Worm (Caenorhabditis elegans) whole organism, L3 larva: ENCODE results near the gene far-2.
A peak's percentile ranks its signal among the peaks of the same experiment; 100 is the strongest.

Experiments
- R02D3.7 ChIP-seq: fragments of 150-350 bp; optimal IDR thresholded peaks from 2 replicates; lab custom pipeline; 2014; ENCODE audit warnings: missing biosample characterization, missing genetic modification characterization
- ama-1 ChIP-seq: fragments of 150-350 bp; optimal IDR thresholded peaks from 2 replicates; lab custom pipeline; 2018
- ceh-16 ChIP-seq: sonication (generic microtip); optimal IDR thresholded peaks from 2 replicates; lab custom pipeline; 2017; ENCODE audit warnings: missing biosample characterization, missing genetic modification characterization
- ceh-28 ChIP-seq: fragments of 150-350 bp; optimal IDR thresholded peaks from 2 replicates; lab custom pipeline; 2014; ENCODE audit warnings: missing biosample characterization, missing genetic modification reagents, missing genetic modification characterization
- ceh-82 ChIP-seq: fragments of 150-350 bp; optimal IDR thresholded peaks from 2 replicates; lab custom pipeline; 2014; ENCODE audit warnings: missing biosample characterization, missing genetic modification characterization
- ceh-9 ChIP-seq: sonication (generic microtip); optimal IDR thresholded peaks from 2 replicates; lab custom pipeline; 2018; ENCODE audit warnings: missing biosample characterization, missing genetic modification characterization
- egl-27 ChIP-seq: sonication (generic microtip); optimal IDR thresholded peaks from 4 replicates; lab custom pipeline; 2017; ENCODE audit warnings: missing biosample characterization, missing genetic modification reagents, missing genetic modification characterization
- egl-5 ChIP-seq: fragments of 150-350 bp; optimal IDR thresholded peaks from 2 replicates; lab custom pipeline; 2017; ENCODE audit warnings: missing biosample characterization, missing genetic modification reagents, missing genetic modification characterization, inconsistent platforms
- elt-2 ChIP-seq: sonication (generic microtip); optimal IDR thresholded peaks from 2 replicates; lab custom pipeline; 2016; ENCODE audit warnings: missing genetic modification reagents, mild to moderate bottlenecking, missing genetic modification characterization, missing compliant biosample characterization
- elt-3 ChIP-seq, 3 experiments: fragments of 150-350 bp in 1 of 3; sonication (generic microtip) in 2 of 3; optimal IDR thresholded peaks; 2 replicates in 2 of 3; 4 replicates in 1 of 3; lab custom pipeline; 2014 to 2017; ENCODE audit warnings: missing biosample characterization in 3 of 3, missing genetic modification characterization in 3 of 3
- fkh-10 ChIP-seq: sonication (generic microtip); optimal IDR thresholded peaks from 2 replicates; lab custom pipeline; 2017; ENCODE audit warnings: missing biosample characterization, missing genetic modification reagents, missing genetic modification characterization
- jun-1 ChIP-seq: fragments of 150-350 bp; optimal IDR thresholded peaks from 2 replicates; lab custom pipeline; 2014; ENCODE audit warnings: missing biosample characterization, missing genetic modification reagents, missing genetic modification characterization
- lin-15B ChIP-seq: fragments of 150-350 bp; optimal IDR thresholded peaks from 2 replicates; lab custom pipeline; 2014; ENCODE audit warnings: missing biosample characterization, missing genetic modification characterization
- lsy-12 ChIP-seq: sonication (generic microtip); optimal IDR thresholded peaks from 2 replicates; lab custom pipeline; 2016; ENCODE audit warnings: mild to moderate bottlenecking, missing genetic modification characterization, missing compliant biosample characterization
- mdl-1 ChIP-seq: fragments of 150-350 bp; optimal IDR thresholded peaks from 2 replicates; lab custom pipeline; 2014; ENCODE audit warnings: missing biosample characterization, missing genetic modification characterization
- nfya-1 ChIP-seq: sonication (generic microtip); optimal IDR thresholded peaks from 2 replicates; lab custom pipeline; 2017; ENCODE audit warnings: missing genetic modification characterization, mild to moderate bottlenecking, missing compliant biosample characterization, antibody characterized with exemption, moderate library complexity; ENCODE audit not compliant: insufficient read depth
- nhr-11 ChIP-seq: fragments of 150-350 bp; optimal IDR thresholded peaks from 2 replicates; lab custom pipeline; 2014; ENCODE audit warnings: missing biosample characterization, missing genetic modification characterization
- nhr-12 ChIP-seq: fragments of 150-350 bp; optimal IDR thresholded peaks from 2 replicates; lab custom pipeline; 2014; ENCODE audit warnings: missing biosample characterization, missing genetic modification characterization
- nhr-23 ChIP-seq: fragments of 150-350 bp; optimal IDR thresholded peaks from 2 replicates; lab custom pipeline; 2014; ENCODE audit warnings: missing biosample characterization, missing genetic modification reagents, missing genetic modification characterization
- nhr-237 ChIP-seq: fragments of 150-350 bp; optimal IDR thresholded peaks from 2 replicates; lab custom pipeline; 2014; ENCODE audit warnings: missing biosample characterization, missing genetic modification characterization
- nhr-25 ChIP-seq: sonication (generic microtip); optimal IDR thresholded peaks from 2 replicates; lab custom pipeline; 2017; ENCODE audit warnings: missing biosample characterization, missing genetic modification characterization
- nhr-28 ChIP-seq: fragments of 150-350 bp; optimal IDR thresholded peaks from 2 replicates; lab custom pipeline; 2014; ENCODE audit warnings: missing biosample characterization, missing genetic modification characterization
- nhr-43 ChIP-seq: sonication (generic microtip); optimal IDR thresholded peaks from 2 replicates; lab custom pipeline; 2016; ENCODE audit warnings: mild to moderate bottlenecking, missing genetic modification characterization, missing compliant biosample characterization; ENCODE audit not compliant: poor library complexity, severe bottlenecking
- nhr-77 ChIP-seq: fragments of 150-350 bp; optimal IDR thresholded peaks from 2 replicates; lab custom pipeline; 2014; ENCODE audit warnings: missing biosample characterization, missing genetic modification characterization
- pha-4 ChIP-seq: fragments of 150-350 bp; optimal IDR thresholded peaks from 2 replicates; lab custom pipeline; 2014; ENCODE audit warnings: missing biosample characterization, missing genetic modification reagents, missing genetic modification characterization
- sea-2 ChIP-seq: fragments of 150-350 bp; sonication (generic microtip); optimal IDR thresholded peaks from 4 replicates; lab custom pipeline; 2014; ENCODE audit warnings: missing biosample characterization, missing genetic modification reagents, missing genetic modification characterization
- skn-1 ChIP-seq: fragments of 150-350 bp; optimal IDR thresholded peaks from 2 replicates; lab custom pipeline; 2014; ENCODE audit warnings: missing biosample characterization, missing genetic modification characterization
- snpc-4 ChIP-seq: fragments of 150-350 bp; optimal IDR thresholded peaks from 2 replicates; lab custom pipeline; 2014; ENCODE audit warnings: missing biosample characterization, missing genetic modification characterization
- unc-39 ChIP-seq: sonication (generic microtip); optimal IDR thresholded peaks from 4 replicates; lab custom pipeline; 2017; ENCODE audit warnings: missing biosample characterization, missing genetic modification characterization
- unc-62 ChIP-seq: fragments of 150-350 bp; sonication (generic microtip); optimal IDR thresholded peaks from 4 replicates; lab custom pipeline; 2014; ENCODE audit warnings: missing biosample characterization, missing genetic modification reagents, missing genetic modification characterization
- zag-1 ChIP-seq: fragments of 150-350 bp; optimal IDR thresholded peaks from 2 replicates; lab custom pipeline; 2014; ENCODE audit warnings: missing biosample characterization, missing genetic modification characterization
- ztf-11 ChIP-seq: fragments of 150-350 bp; optimal IDR thresholded peaks from 2 replicates; lab custom pipeline; 2014; ENCODE audit warnings: missing biosample characterization, missing genetic modification characterization

far-2 gene

ce11 chrIII:9105653-9106052, 24.0 kb downstream of the far-2 start:
- no peak for TF ChIP-seq nhr-11

- no peak for TF ChIP-seq sea-2 (GFP tag; lab: Kevin White, UChicago)
- TF ChIP-seq lin-15B (tag; lab: Kevin White, UChicago): no peak
- no peak for TF ChIP-seq nhr-23 (tag; lab: Kevin White, UChicago)
- TF ChIP-seq ama-1: no peak
- TF ChIP-seq R02D3.7: no peak
- TF ChIP-seq nfya-1 (tag; lab: Kevin White, UChicago): no peak
- no peak for TF ChIP-seq mdl-1
- TF ChIP-seq ceh-16 (tag; lab: Kevin White, UChicago): no peak
- TF ChIP-seq egl-5 (tag; lab: Kevin White, UChicago): no peak
- TF ChIP-seq snpc-4 (tag; lab: Kevin White, UChicago): no peak
- TF ChIP-seq elt-3 (tag; optimal IDR thresholded peaks at IDR 0.05; lab: Kevin White, UChicago): no peak
- TF ChIP-seq fkh-10: no peak
- TF ChIP-seq, all 47 proteins: peak for 0
Measured at ce11 chrIII:9109172-9109571, 27.5 kb downstream of the far-2 start, which contains the start of gene cya-1. cya-1 (minus strand) TSS chrIII:9109272.

- TF ChIP-seq egl-27 (tag; lab: Kevin White, UChicago) (no peak), mdl-1 (no peak), sea-2 (GFP tag; lab: Kevin White, UChicago) (no peak), skn-1 (tag; lab: Kevin White, UChicago) (no peak), jun-1 (tag; lab: Kevin White, UChicago) (no peak), snpc-4 (tag; lab: Kevin White, UChicago) (no peak), nhr-25 (tag; lab: Kevin White, UChicago) (no peak), elt-2 (no peak), unc-39 (no peak), ceh-16 (tag; lab: Kevin White, UChicago) (no peak)
Measured at ce11 chrIII:9109726-9110125, 28.1 kb downstream of the far-2 start.

DNA sequence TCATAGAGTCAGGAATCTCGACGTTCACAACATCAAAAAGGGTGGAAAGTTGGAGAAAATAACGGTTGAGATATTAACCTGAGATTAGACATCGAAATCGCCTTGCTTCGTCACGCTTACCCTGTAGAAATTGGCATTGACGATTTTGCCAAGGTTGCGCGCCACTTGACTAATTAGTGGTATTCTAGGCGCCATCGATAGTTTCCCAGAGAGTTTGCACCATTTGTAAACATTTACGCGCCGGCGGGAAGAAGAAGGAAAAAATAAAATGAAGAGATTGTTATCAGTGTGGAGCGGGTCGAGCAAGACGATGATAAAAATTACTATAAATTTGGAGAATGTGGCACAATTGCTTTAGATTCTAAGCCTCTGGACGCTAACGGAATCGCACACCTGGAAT, 28.6 kb downstream of the far-2 start:
- TF ChIP-seq nhr-237 (tag; lab: Kevin White, UChicago) (no peak), nhr-25 (tag; lab: Kevin White, UChicago) (peak; percentile 17), elt-2 (peak; percentile 46)

DNA sequence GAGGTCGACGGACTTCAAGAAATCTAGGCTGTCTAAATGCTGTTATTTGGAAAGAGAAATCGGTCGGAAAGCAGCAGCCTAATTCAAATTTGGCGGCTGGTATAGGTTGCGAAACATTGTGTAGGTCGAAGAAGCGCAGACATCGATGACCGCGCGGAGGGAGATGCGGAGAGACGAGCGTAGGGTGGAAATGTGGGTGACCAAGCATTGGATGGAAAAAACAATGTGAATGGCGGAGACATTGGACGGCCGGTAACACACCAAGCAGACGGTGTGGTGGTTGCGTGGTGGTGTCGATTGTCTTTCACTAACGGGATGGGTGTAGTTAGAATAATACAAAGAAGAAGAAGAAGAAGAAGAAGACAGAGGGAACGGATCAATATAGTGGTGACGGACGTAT, 30.9 kb downstream of the far-2 start:
- TF ChIP-seq nhr-25 (tag; lab: Kevin White, UChicago): peak; percentile 17
- no peak for TF ChIP-seq snpc-4 (tag; lab: Kevin White, UChicago)

- TF ChIP-seq nfya-1 (tag; lab: Kevin White, UChicago) (no peak), ceh-82 (tag; lab: Kevin White, UChicago) (no peak), nhr-11 (no peak), fkh-10 (no peak), egl-5 (tag; lab: Kevin White, UChicago) (no peak), zag-1 (tag; lab: Kevin White, UChicago) (no peak), egl-27 (tag; lab: Kevin White, UChicago) (no peak), ceh-9 (tag; lab: Kevin White, UChicago) (no peak), nhr-28 (tag; lab: Kevin White, UChicago) (no peak), unc-62 (no peak), ceh-28 (tag; lab: Kevin White, UChicago) (no peak), nhr-77 (tag; lab: Kevin White, UChicago) (no peak), nhr-12 (tag; lab: Kevin White, UChicago) (no peak), elt-2 (no peak), lin-15B (tag; lab: Kevin White, UChicago) (no peak), nhr-23 (tag; lab: Kevin White, UChicago) (no peak), nhr-43 (tag; lab: Kevin White, UChicago) (no peak), lsy-12 (tag; lab: Kevin White, UChicago) (no peak), ztf-11 (tag; lab: Kevin White, UChicago) (no peak), pha-4 (tag; lab: Kevin White, UChicago) (no peak)
- TF ChIP-seq, all 47 proteins: peak for 0
Measured at ce11 chrIII:9114076-9114475, 32.4 kb downstream of the far-2 start.
